Fruit fly (Drosophila melanogaster) whole organism, embryonic: ENCODE measurements around the gene CG34283.

ENCODE experiments used
- ATbp ChIP-seq: fragments of 200-800 bp; sonication (Bioruptor generic); optimal IDR thresholded peaks from 2 replicates; lab custom pipeline; 2017; ENCODE audit warnings: missing biosample characterization, mild to moderate bottlenecking, missing genetic modification characterization, missing genetic modification reagents
- Adf1 ChIP-seq: fragments of 200-800 bp; sonication (Bioruptor generic); IDR thresholded peaks from 2 replicates; pipeline ENCODE4 v1.3.6; 2022; ENCODE audit warnings: missing biosample characterization, missing genetic modification characterization
- CG11093 ChIP-seq: fragments of 200-800 bp; sonication (Bioruptor generic); IDR thresholded peaks from 3 replicates; pipeline ENCODE4 v1.3.6; 2022; ENCODE audit warnings: missing biosample characterization, missing genetic modification characterization
- CG12299 ChIP-seq: fragments of 200-800 bp; sonication (Bioruptor generic); optimal IDR thresholded peaks from 2 replicates; lab custom pipeline; 2018; ENCODE audit warnings: missing biosample characterization, mild to moderate bottlenecking, missing genetic modification characterization
- CG13775 ChIP-seq: fragments of 200-800 bp; sonication (Bioruptor generic); optimal IDR thresholded peaks from 3 replicates; lab custom pipeline; 2017; ENCODE audit warnings: missing biosample characterization, mild to moderate bottlenecking, missing genetic modification characterization
- CG16863 ChIP-seq: fragments of 200-800 bp; sonication (Bioruptor generic); optimal IDR thresholded peaks from 3 replicates; lab custom pipeline; 2016; ENCODE audit warnings: missing biosample characterization, missing genetic modification characterization
- CG17612 ChIP-seq: fragments of 200-800 bp; sonication (Bioruptor generic); IDR thresholded peaks from 2 replicates; pipeline ENCODE4 v1.3.6; 2022; ENCODE audit warnings: missing biosample characterization, missing genetic modification characterization
- CG1832 ChIP-seq: fragments of 200-800 bp; sonication (Bioruptor generic); optimal IDR thresholded peaks from 2 replicates; lab custom pipeline; 2017; ENCODE audit warnings: missing biosample characterization, mild to moderate bottlenecking, missing genetic modification characterization, inconsistent platforms
- CG2129 ChIP-seq: fragments of 200-800 bp; sonication (Bioruptor generic); IDR thresholded peaks from 2 replicates; pipeline ENCODE4 v1.3.6; 2022; ENCODE audit warnings: missing biosample characterization, missing genetic modification characterization; ENCODE audit not compliant: partially characterized antibody
- CG2202 ChIP-seq: fragments of 200-800 bp; sonication (Bioruptor generic); optimal IDR thresholded peaks from 2 replicates; lab custom pipeline; 2018; ENCODE audit warnings: missing biosample characterization, mild to moderate bottlenecking, missing genetic modification characterization
- CG31365 ChIP-seq: fragments of 200-800 bp; sonication (Bioruptor generic); optimal IDR thresholded peaks from 2 replicates; lab custom pipeline; 2018; ENCODE audit warnings: missing biosample characterization, mild to moderate bottlenecking, missing genetic modification characterization
- CG33557 ChIP-seq: fragments of 200-800 bp; sonication (Bioruptor generic); optimal IDR thresholded peaks from 2 replicates; lab custom pipeline; 2019; ENCODE audit warnings: missing biosample characterization, mild to moderate bottlenecking, missing genetic modification characterization, moderate library complexity
- CG3847 ChIP-seq: fragments of 200-800 bp; sonication (Bioruptor generic); IDR thresholded peaks from 2 replicates; pipeline ENCODE4 v1.3.6; 2022; ENCODE audit warnings: missing biosample characterization, missing genetic modification characterization
- CG4282 ChIP-seq: fragments of 200-800 bp; sonication (Bioruptor generic); optimal IDR thresholded peaks from 2 replicates; lab custom pipeline; 2016; ENCODE audit warnings: missing biosample characterization, missing genetic modification characterization
- CG4328 ChIP-seq: fragments of 200-800 bp; sonication (Bioruptor generic); optimal IDR thresholded peaks from 3 replicates; lab custom pipeline; 2017; ENCODE audit warnings: missing biosample characterization, missing genetic modification reagents, missing genetic modification characterization
- CG5953 ChIP-seq: fragments of 200-800 bp; sonication (Bioruptor generic); IDR thresholded peaks from 2 replicates; pipeline ENCODE4 v1.3.6; 2022; ENCODE audit warnings: missing biosample characterization, missing genetic modification characterization
- CG6254 ChIP-seq: fragments of 200-800 bp; sonication (Bioruptor generic); optimal IDR thresholded peaks from 3 replicates; lab custom pipeline; 2017; ENCODE audit warnings: mild to moderate bottlenecking, missing biosample characterization, missing genetic modification reagents, missing genetic modification characterization
- CG7372 ChIP-seq: fragments of 200-800 bp; sonication (Bioruptor generic); IDR thresholded peaks from 2 replicates; pipeline ENCODE4 v1.3.6; 2022; ENCODE audit warnings: missing biosample characterization, missing genetic modification characterization
- E2f2 ChIP-seq: fragments of 200-800 bp; sonication (Bioruptor generic); IDR thresholded peaks from 2 replicates; pipeline ENCODE4 v1.3.6; 2022; ENCODE audit warnings: missing biosample characterization, missing genetic modification characterization
- HLH4C ChIP-seq: fragments of 200-800 bp; sonication (Bioruptor generic); IDR thresholded peaks from 3 replicates; pipeline ENCODE4 v1.3.6; 2022; ENCODE audit warnings: missing biosample characterization, missing genetic modification characterization; ENCODE audit not compliant: partially characterized antibody
- NFAT ChIP-seq: fragments of 200-800 bp; sonication (Bioruptor generic); IDR thresholded peaks from 2 replicates; pipeline ENCODE4 v1.3.6; 2022; ENCODE audit warnings: missing biosample characterization, missing genetic modification characterization
- Neu2 ChIP-seq: fragments of 200-800 bp; sonication (Bioruptor generic); optimal IDR thresholded peaks from 3 replicates; lab custom pipeline; 2016; ENCODE audit warnings: missing biosample characterization, missing genetic modification characterization, borderline replicate concordance
- NfI ChIP-seq: fragments of 200-800 bp; sonication (Bioruptor generic); optimal IDR thresholded peaks from 3 replicates; lab custom pipeline; 2018; ENCODE audit warnings: missing biosample characterization, mild to moderate bottlenecking, missing genetic modification characterization, moderate library complexity
- Optix ChIP-seq: fragments of 200-800 bp; sonication (Bioruptor generic); IDR thresholded peaks from 3 replicates; pipeline ENCODE4 v1.3.6; 2022; ENCODE audit warnings: missing biosample characterization, missing genetic modification characterization
- Six4 ChIP-seq: fragments of 200-800 bp; sonication (Bioruptor generic); optimal IDR thresholded peaks from 2 replicates; lab custom pipeline; 2016; ENCODE audit warnings: missing biosample characterization, missing genetic modification characterization
- Ssrp ChIP-seq: fragments of 200-800 bp; sonication (Bioruptor generic); optimal IDR thresholded peaks from 2 replicates; lab custom pipeline; 2018; ENCODE audit warnings: missing biosample characterization, mild to moderate bottlenecking, missing genetic modification characterization, moderate library complexity
- Usf ChIP-seq: fragments of 200-800 bp; sonication (Bioruptor generic); optimal IDR thresholded peaks from 2 replicates; lab custom pipeline; 2017; ENCODE audit warnings: missing genotype, missing biosample characterization, missing genetic modification characterization
- Xrp1 ChIP-seq: fragments of 200-800 bp; sonication (Bioruptor generic); IDR thresholded peaks from 2 replicates; pipeline ENCODE4 v1.3.6; 2022; ENCODE audit warnings: missing biosample characterization, missing genetic modification characterization
- abd-A ChIP-seq: fragments of 200-800 bp; sonication (Bioruptor generic); optimal IDR thresholded peaks from 3 replicates; lab custom pipeline; 2019; ENCODE audit warnings: missing biosample characterization, mild to moderate bottlenecking, missing genetic modification characterization, moderate library complexity
- amos ChIP-seq: fragments of 200-800 bp; sonication (Bioruptor generic); IDR thresholded peaks from 2 replicates; pipeline ENCODE4 v1.3.6; 2022; ENCODE audit warnings: missing biosample characterization, missing genetic modification characterization; ENCODE audit not compliant: partially characterized antibody
- bigmax ChIP-seq: fragments of 200-800 bp; sonication (Bioruptor generic); optimal IDR thresholded peaks from 2 replicates; lab custom pipeline; 2018; ENCODE audit warnings: missing biosample characterization, mild to moderate bottlenecking, missing genetic modification characterization
- cato ChIP-seq: fragments of 200-800 bp; sonication (Bioruptor generic); optimal IDR thresholded peaks from 2 replicates; lab custom pipeline; 2016; ENCODE audit warnings: missing biosample characterization, missing genetic modification characterization, borderline replicate concordance
- crc ChIP-seq: fragments of 200-800 bp; sonication (Bioruptor generic); optimal IDR thresholded peaks from 2 replicates; lab custom pipeline; 2016; ENCODE audit warnings: missing biosample characterization, missing genetic modification characterization
- fu2 ChIP-seq: fragments of 200-800 bp; sonication (Bioruptor generic); optimal IDR thresholded peaks from 2 replicates; lab custom pipeline; 2016; ENCODE audit warnings: missing biosample characterization, missing genetic modification characterization
- gfzf ChIP-seq: fragments of 200-800 bp; sonication (Bioruptor generic); optimal IDR thresholded peaks from 2 replicates; lab custom pipeline; 2016; ENCODE audit warnings: missing biosample characterization, mild to moderate bottlenecking, missing genetic modification characterization, moderate library complexity
- hth ChIP-seq: fragments of >200 bp; optimal IDR thresholded peaks from 2 replicates; lab custom pipeline; 2017; ENCODE audit warnings: inconsistent platforms
- lab ChIP-seq: fragments of 200-800 bp; sonication (Bioruptor generic); optimal IDR thresholded peaks from 3 replicates; lab custom pipeline; 2017; ENCODE audit warnings: missing biosample characterization, missing genetic modification characterization, mild to moderate bottlenecking, moderate library complexity, missing genetic modification reagents
- lbe ChIP-seq: fragments of 200-800 bp; sonication (Bioruptor generic); optimal IDR thresholded peaks from 2 replicates; lab custom pipeline; 2016; ENCODE audit warnings: missing biosample characterization, mild to moderate bottlenecking, missing genetic modification characterization
- lmd ChIP-seq: fragments of 200-800 bp; sonication (Bioruptor generic); IDR thresholded peaks from 2 replicates; pipeline ENCODE4 v1.3.6; 2022; ENCODE audit warnings: missing biosample characterization, missing genetic modification characterization
- lola ChIP-seq, 3 experiments: fragments of >200 bp in 2 of 3; fragments of 200-800 bp in 1 of 3; sonication (Bioruptor generic) in 1 of 3; optimal IDR thresholded peaks; 2 replicates each; lab custom pipeline; 2017 to 2019; ENCODE audit warnings: missing biosample characterization in 3 of 3, missing genetic modification characterization in 3 of 3, mild to moderate bottlenecking in 1 of 3, moderate library complexity in 1 of 3
- mld ChIP-seq: fragments of 200-800 bp; sonication (Bioruptor generic); IDR thresholded peaks from 3 replicates; pipeline ENCODE4 v1.3.6; 2022; ENCODE audit warnings: missing biosample characterization, missing genetic modification characterization; ENCODE audit not compliant: partially characterized antibody
- nerfin-1 ChIP-seq: fragments of 200-800 bp; sonication (Bioruptor generic); optimal IDR thresholded peaks from 3 replicates; lab custom pipeline; 2019; ENCODE audit warnings: missing biosample characterization, mild to moderate bottlenecking, missing genetic modification characterization, moderate library complexity
- nerfin-2 ChIP-seq: fragments of 200-800 bp; sonication (Bioruptor generic); IDR thresholded peaks from 2 replicates; pipeline ENCODE4 v1.3.6; 2022; ENCODE audit warnings: missing biosample characterization, missing genetic modification characterization; ENCODE audit not compliant: partially characterized antibody
- odd ChIP-seq: fragments of 200-800 bp; sonication (Bioruptor generic); optimal IDR thresholded peaks from 2 replicates; lab custom pipeline; 2017; ENCODE audit warnings: missing biosample characterization, mild to moderate bottlenecking, missing genetic modification characterization
- pfk ChIP-seq: fragments of 200-800 bp; sonication (Bioruptor generic); optimal IDR thresholded peaks from 2 replicates; lab custom pipeline; 2018; ENCODE audit warnings: missing biosample characterization, mild to moderate bottlenecking, missing genetic modification characterization, moderate library complexity
- salm ChIP-seq: fragments of 200-800 bp; sonication (Bioruptor generic); optimal IDR thresholded peaks from 2 replicates; lab custom pipeline; 2018; ENCODE audit warnings: missing biosample characterization, mild to moderate bottlenecking, missing genetic modification characterization
- so ChIP-seq: fragments of 200-800 bp; sonication (Bioruptor generic); IDR thresholded peaks from 3 replicates; pipeline ENCODE4 v1.3.6; 2022; ENCODE audit warnings: missing biosample characterization, missing genetic modification characterization
- wek ChIP-seq: fragments of 200-800 bp; sonication (Bioruptor generic); optimal IDR thresholded peaks from 3 replicates; lab custom pipeline; 2018; ENCODE audit warnings: missing biosample characterization, mild to moderate bottlenecking, missing genetic modification characterization, moderate library complexity

The CG34283 gene

dm6 chr3R:18758548-18759257, 36.3 kb upstream of the CG34283 start, which contains the start of gene Epg5 (continued):
- TF ChIP-seq wek (GFP tag; lab: Kevin White, UChicago) = no peak
- TF ChIP-seq Usf = no peak
- no peak; the same call in 2 of the 3 replicates for TF ChIP-seq CG11093 (GFP tag; lab: Robert Waterston, UW)
- TF ChIP-seq nerfin-1 (tag; lab: Kevin White, UChicago) = no peak
- peak; percentile 65 for TF ChIP-seq Xrp1 (GFP tag; lab: Robert Waterston, UW)
- TF ChIP-seq odd (GFP tag; lab: Kevin White, UChicago) = no peak
- no peak for TF ChIP-seq crc
- peak; percentile 94 for TF ChIP-seq nerfin-2
- TF ChIP-seq pfk = no peak
- no peak for TF ChIP-seq Neu2 (GFP tag; lab: Kevin White, UChicago)
- TF ChIP-seq Six4 (GFP tag; lab: Kevin White, UChicago) = peak; percentile 70
- peak; percentile 96 for TF ChIP-seq HLH4C
- no peak for TF ChIP-seq lbe
- TF ChIP-seq fu2 (GFP tag; lab: Kevin White, UChicago) = peak; percentile 47
- TF ChIP-seq gfzf (GFP tag; lab: Kevin White, UChicago) = peak; percentile 27
- TF ChIP-seq CG2202 (tag; lab: Kevin White, UChicago) = no peak
- TF ChIP-seq CG2129 = peak; percentile 97
- peak; percentile 29 for TF ChIP-seq CG12299 (tag; lab: Kevin White, UChicago)
- peak; percentile 71 for TF ChIP-seq CG13775 (GFP tag; lab: Kevin White, UChicago)
- no peak for TF ChIP-seq CG4328
- TF ChIP-seq cato (GFP tag; lab: Kevin White, UChicago) = peak; percentile 52
- peak; percentile 66; the same call in 2 of the 3 replicates for TF ChIP-seq so
- TF ChIP-seq lola (GFP tag; optimal IDR thresholded peaks at IDR 0.05; lab: Kevin White, UChicago) = no peak
- no peak for TF ChIP-seq bigmax (GFP tag; lab: Kevin White, UChicago)
- TF ChIP-seq E2f2 (GFP tag; lab: Robert Waterston, UW) = peak; percentile 90
- TF ChIP-seq hth (lab: Kevin White, UChicago) = no peak
- no peak for TF ChIP-seq NfI (GFP tag; lab: Kevin White, UChicago)
- TF ChIP-seq CG5953 (GFP tag; lab: Robert Waterston, UW) = no peak
- peak; percentile 94 for TF ChIP-seq amos (GFP tag; lab: Robert Waterston, UW)
- peak; percentile 52 for TF ChIP-seq Ssrp (tag; lab: Kevin White, UChicago)
- no peak for TF ChIP-seq CG1832 (GFP tag; lab: Kevin White, UChicago)
- TF ChIP-seq lab (GFP tag; lab: Kevin White, UChicago) = no peak
- no peak for TF ChIP-seq abd-A (tag; lab: Kevin White, UChicago)
- peak; percentile 61; the same call in 2 of the 3 replicates for TF ChIP-seq Optix (GFP tag; lab: Robert Waterston, UW)
- TF ChIP-seq CG33557 (GFP tag; lab: Kevin White, UChicago) = no peak
- no peak for TF ChIP-seq CG6254 (GFP tag; lab: Kevin White, UChicago)
- peak; percentile 47; the same call in 1 of the 2 replicates for TF ChIP-seq Adf1 (GFP tag; lab: Robert Waterston, UW)
- peak; percentile 90 for TF ChIP-seq mld
- TF ChIP-seq CG17612 (GFP tag; lab: Robert Waterston, UW) = 0 out of 2 replicates have a peak, but pooled peaks have one; percentile 17
- no peak for TF ChIP-seq CG4282
- TF ChIP-seq CG16863 = peak; percentile 42
- TF ChIP-seq CG7372 (GFP tag; lab: Robert Waterston, UW) = peak; percentile 71
- no peak for TF ChIP-seq CG31365 (tag; lab: Kevin White, UChicago)
- no peak for TF ChIP-seq ATbp
- peak; percentile 92 for TF ChIP-seq CG3847
- no peak for TF ChIP-seq salm (tag; lab: Kevin White, UChicago)
- TF ChIP-seq NFAT (GFP tag; lab: Robert Waterston, UW) = peak; percentile 83
- TF ChIP-seq lmd (GFP tag; lab: Robert Waterston, UW) = peak; percentile 77
